Worm (Caenorhabditis elegans): Measurements from ENCODE around the gene daf-10.

- no peak for TF ChIP-seq blmp-1 (tag; optimal IDR thresholded peaks at IDR 0.05)
- TF ChIP-seq nhr-237 (tag; optimal IDR thresholded peaks at IDR 0.05): no peak
- TF ChIP-seq elt-3 (tag; optimal IDR thresholded peaks at IDR 0.05): no peak
These were observed 27.2 kb downstream of the daf-10 start, which contains the start of gene nrfl-1 for ce11 chrIV:9118792-9119191.

Data from whole organism, mixed stage, embryonic.